Worm (Caenorhabditis elegans): ENCODE results near the gene F35C8.5.

The F35C8.5 gene

DNA sequence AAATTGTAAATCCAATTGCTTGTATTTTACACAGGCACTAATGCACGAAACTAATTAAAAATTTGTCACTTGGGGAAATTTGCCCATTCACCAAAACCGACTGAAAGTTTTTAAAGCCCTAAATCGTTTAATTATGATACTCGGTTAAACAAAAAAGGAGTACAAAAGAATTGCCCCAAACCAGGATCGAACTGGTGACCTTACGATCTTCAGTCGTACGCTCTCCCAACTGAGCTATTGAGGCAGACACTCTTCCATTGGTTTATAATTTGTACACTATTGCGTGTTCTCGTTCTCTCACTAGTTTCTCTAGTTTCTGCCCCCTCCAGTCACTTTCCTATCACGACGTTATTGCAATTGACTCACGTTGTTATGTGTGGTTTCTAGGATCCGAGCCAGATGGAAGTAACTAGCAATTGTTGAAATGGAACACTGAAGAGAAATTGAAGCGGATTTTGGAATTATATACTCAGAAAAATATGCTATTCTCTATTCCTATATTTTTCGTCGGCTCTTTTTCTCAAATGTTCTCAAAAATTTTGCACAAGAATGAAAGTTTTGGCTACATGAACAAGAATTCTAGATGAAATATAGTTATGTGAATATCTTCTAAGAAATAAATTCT lies 46.3 kb upstream of the F35C8.5 start (continued):
- peak; percentile 96 for TF ChIP-seq rpc-1 (optimal IDR thresholded peaks at IDR 0.05)
- peak; percentile 87 for TF ChIP-seq rpc-1 (tag; optimal IDR thresholded peaks at IDR 0.05)
- peak; percentile 24 for TF ChIP-seq nhr-179 (tag; optimal IDR thresholded peaks at IDR 0.05)
- TF ChIP-seq Y53G8AR.9 (GFP tag; conservative IDR thresholded peaks at IDR 0.05), result 0 out of 2 replicates have a peak, but pooled peaks have one; percentile 51
- TF ChIP-seq K11D2.4 (GFP tag; IDR thresholded peaks at IDR 0.05), result no peak
- TF ChIP-seq F52B5.7 (tag; optimal IDR thresholded peaks at IDR 0.05), result no peak
- peak; percentile 62 for TF ChIP-seq mxl-1 (tag; optimal IDR thresholded peaks at IDR 0.05)
- TF ChIP-seq ceh-100 (GFP tag; IDR thresholded peaks at IDR 0.05), result no peak
- TF ChIP-seq nhr-120 (GFP tag; IDR thresholded peaks at IDR 0.05), result 0 out of 2 replicates have a peak, but pooled peaks have one; percentile 36
- TF ChIP-seq lin-35 (GFP tag; optimal IDR thresholded peaks at IDR 0.05), result peak in 1 of 3 experiments; percentile 57
- no peak for TF ChIP-seq nhr-27 (tag; optimal IDR thresholded peaks at IDR 0.05)
- no peak for TF ChIP-seq hrde-1 (tag; optimal IDR thresholded peaks at IDR 0.05; ENCODE audit: borderline replicate concordance)
- TF ChIP-seq let-607 (tag; optimal IDR thresholded peaks at IDR 0.05), result peak; percentile 15 to 31
- TF ChIP-seq ztf-6 (GFP tag; IDR thresholded peaks at IDR 0.05), result no peak
- TF ChIP-seq madf-8 (GFP tag; conservative IDR thresholded peaks at IDR 0.05), result no peak
- no peak for TF ChIP-seq repo-1 (tag; optimal IDR thresholded peaks at IDR 0.05)
- peak; percentile 34 for TF ChIP-seq F10E7.11 (tag; optimal IDR thresholded peaks at IDR 0.05)
- TF ChIP-seq atf-7 (tag; optimal IDR thresholded peaks at IDR 0.05), result peak; percentile 56
- TF ChIP-seq ceh-40 (GFP tag; IDR thresholded peaks at IDR 0.05), result peak; percentile 79
- no peak for TF ChIP-seq Y79H2A.3 (GFP tag; conservative IDR thresholded peaks at IDR 0.05)
- TF ChIP-seq T26A5.8 (tag; optimal IDR thresholded peaks at IDR 0.05), result peak; percentile 32
- TF ChIP-seq tbx-9 (tag; optimal IDR thresholded peaks at IDR 0.05; ENCODE audit: borderline replicate concordance), result no peak
- TF ChIP-seq F49E8.2 (tag; optimal IDR thresholded peaks at IDR 0.05; ENCODE audit: insufficient read depth), result no peak
- TF ChIP-seq madf-3 (GFP tag; IDR thresholded peaks at IDR 0.05), result 0 out of 2 replicates have a peak, but pooled peaks have one; percentile 22
- TF ChIP-seq attf-3 (GFP tag; conservative IDR thresholded peaks at IDR 0.05), result no peak
- TF ChIP-seq aptf-2 (GFP tag; conservative IDR thresholded peaks at IDR 0.05), result peak; percentile 50; the same call in 1 of the 2 replicates
- TF ChIP-seq F22D6.2 (tag; optimal IDR thresholded peaks at IDR 0.05), result no peak
- no peak for TF ChIP-seq ama-1 (optimal IDR thresholded peaks at IDR 0.05)
- peak; percentile 77 to 84 for TF ChIP-seq ama-1 (GFP tag; optimal IDR thresholded peaks at IDR 0.05)
- peak; percentile 63 for TF ChIP-seq lin-40 (tag; optimal IDR thresholded peaks at IDR 0.05)
- no peak for TF ChIP-seq ccch-3 (GFP tag; optimal IDR thresholded peaks at IDR 0.05)
- no peak for TF ChIP-seq C06A6.2 (GFP tag; conservative IDR thresholded peaks at IDR 0.05)
- TF ChIP-seq attf-5 (GFP tag; optimal IDR thresholded peaks at IDR 0.05), result peak; percentile 17
- peak; percentile 42 to 63 for TF ChIP-seq rec-8 (tag; optimal IDR thresholded peaks at IDR 0.05)
- TF ChIP-seq hmg-1.2 (GFP tag; IDR thresholded peaks at IDR 0.05), result peak; percentile 75
- TF ChIP-seq mcd-1 (GFP tag; IDR thresholded peaks at IDR 0.05), result no peak
- TF ChIP-seq dpl-1 (GFP tag; optimal IDR thresholded peaks at IDR 0.05), result peak; percentile 4
- TF ChIP-seq mel-28 (tag; optimal IDR thresholded peaks at IDR 0.05; ENCODE audit: borderline replicate concordance), result no peak
- no peak; the same call in 1 of the 2 replicates for TF ChIP-seq D2030.7 (GFP tag; IDR thresholded peaks at IDR 0.05)
- no peak; the same call in 1 of the 2 replicates for TF ChIP-seq ekl-4 (GFP tag; IDR thresholded peaks at IDR 0.05)
- TF ChIP-seq madf-10 (tag; optimal IDR thresholded peaks at IDR 0.05), result peak; percentile 56
- TF ChIP-seq snpc-4 (GFP tag; optimal IDR thresholded peaks at IDR 0.05), result peak; percentile 80
- peak in 3 of 4 experiments; percentile 11 to 85 (median 77) for TF ChIP-seq snpc-4 (tag; optimal IDR thresholded peaks at IDR 0.05)
- no peak for TF ChIP-seq somi-1 (GFP tag; optimal IDR thresholded peaks at IDR 0.05)
- TF ChIP-seq lin-26 (GFP tag; IDR thresholded peaks at IDR 0.05), result peak; percentile 85
- TF ChIP-seq lsl-1 (GFP tag; optimal IDR thresholded peaks at IDR 0.05), result no peak
- TF ChIP-seq sea-2 (GFP tag; IDR thresholded peaks at IDR 0.05), result no peak
- peak; percentile 50 for TF ChIP-seq T07F8.4 (tag; optimal IDR thresholded peaks at IDR 0.05)

Measured in whole organism, young adult.